Fruit fly (Drosophila melanogaster) whole organism, wandering third instar larva: Measurements from ENCODE around the gene AGO2.
A peak's percentile ranks its signal among the peaks of the same experiment; 100 is the strongest.

Experiments
- Abd-B ChIP-seq: fragments of >200 bp; optimal IDR thresholded peaks from 2 replicates; lab custom pipeline; 2017; ENCODE audit warnings: missing biosample characterization, missing genetic modification characterization
- CG32264 ChIP-seq: fragments of 200-800 bp; sonication (Bioruptor generic); optimal IDR thresholded peaks from 2 replicates; lab custom pipeline; 2016; ENCODE audit warnings: missing biosample characterization, missing genetic modification characterization
- CG9705 ChIP-seq: fragments of 200-800 bp; sonication (Bioruptor generic); optimal IDR thresholded peaks from 2 replicates; lab custom pipeline; 2018; ENCODE audit warnings: missing biosample characterization, mild to moderate bottlenecking, missing genetic modification characterization
- CrebA ChIP-seq: fragments of 200-800 bp; sonication (Bioruptor generic); optimal IDR thresholded peaks from 2 replicates; lab custom pipeline; 2016; ENCODE audit warnings: missing biosample characterization, mild to moderate bottlenecking, missing genetic modification characterization, borderline replicate concordance
- Dfd ChIP-seq: fragments of >200 bp; optimal IDR thresholded peaks from 2 replicates; lab custom pipeline; 2017; ENCODE audit warnings: missing biosample characterization, missing genetic modification characterization
- Dif ChIP-seq: fragments of 200-275, 200-300 bp; sonication (Bioruptor generic); optimal IDR thresholded peaks from 2 replicates; lab custom pipeline; 2018; ENCODE audit warnings: missing biosample characterization, missing genetic modification characterization; ENCODE audit not compliant: partially characterized antibody
- GATAd ChIP-seq: sonication (Bioruptor generic); optimal IDR thresholded peaks from 2 replicates; lab custom pipeline; 2016; ENCODE audit warnings: missing biosample characterization, missing genetic modification characterization
- HLH106 ChIP-seq: fragments of 200-800 bp; optimal IDR thresholded peaks from 3 replicates; lab custom pipeline; 2019; ENCODE audit warnings: missing biosample characterization, mild to moderate bottlenecking, missing genetic modification characterization, moderate library complexity
- Hnf4 ChIP-seq: fragments of 200-800 bp; sonication (Bioruptor generic); optimal IDR thresholded peaks from 2 replicates; lab custom pipeline; 2016; ENCODE audit warnings: missing biosample characterization, mild to moderate bottlenecking, missing genetic modification characterization
- Hr78 ChIP-seq: fragments of >200 bp; optimal IDR thresholded peaks from 2 replicates; lab custom pipeline; 2017; ENCODE audit warnings: missing biosample characterization, missing genetic modification characterization
- Mio ChIP-seq: sonication (Bioruptor generic); optimal IDR thresholded peaks from 2 replicates; lab custom pipeline; 2016; ENCODE audit warnings: missing biosample characterization, missing genetic modification characterization
- Myc ChIP-seq: fragments of >200 bp; optimal IDR thresholded peaks from 2 replicates; lab custom pipeline; 2017
- N ChIP-seq: fragments of >200 bp; optimal IDR thresholded peaks from 2 replicates; lab custom pipeline; 2018; ENCODE audit warnings: missing biosample characterization, missing external identifiers, missing genetic modification characterization
- OdsH ChIP-seq: fragments of 200-800 bp; sonication (Bioruptor generic); optimal IDR thresholded peaks from 2 replicates; lab custom pipeline; 2016; ENCODE audit warnings: missing biosample characterization, mild to moderate bottlenecking, missing genetic modification characterization
- Rel ChIP-seq, 2 experiments: fragments of 200-800 bp; sonication (Bioruptor generic) in 1 of 2; optimal IDR thresholded peaks; 2 replicates in 1 of 2; 3 replicates in 1 of 2; lab custom pipeline; 2016 to 2019; ENCODE audit warnings: mild to moderate bottlenecking in 2 of 2, missing biosample characterization in 2 of 2, missing genetic modification characterization in 2 of 2, moderate library complexity in 1 of 2
- Sp1 ChIP-seq: fragments of 200-800 bp; sonication (Bioruptor generic); optimal IDR thresholded peaks from 3 replicates; lab custom pipeline; 2019; ENCODE audit warnings: missing biosample characterization, mild to moderate bottlenecking, missing genetic modification characterization, moderate library complexity
- Vsx2 ChIP-seq: fragments of 200-300, 225-300 bp; sonication (Bioruptor generic); optimal IDR thresholded peaks from 2 replicates; lab custom pipeline; 2018; ENCODE audit warnings: missing biosample characterization, missing genetic modification characterization; ENCODE audit not compliant: partially characterized antibody
- br ChIP-seq: fragments of 200-800 bp; sonication (Bioruptor generic); optimal IDR thresholded peaks from 2 replicates; lab custom pipeline; 2016; ENCODE audit warnings: missing biosample characterization, missing genetic modification characterization
- brk ChIP-seq: fragments of 200-800 bp; sonication (Bioruptor generic); optimal IDR thresholded peaks from 2 replicates; lab custom pipeline; 2016; ENCODE audit warnings: missing biosample characterization, mild to moderate bottlenecking, missing genetic modification characterization
- dmrt93B ChIP-seq: fragments of 200-800 bp; sonication (Bioruptor generic); optimal IDR thresholded peaks from 2 replicates; lab custom pipeline; 2018; ENCODE audit warnings: missing biosample characterization, mild to moderate bottlenecking, missing genetic modification characterization
- dsf ChIP-seq: sonication (Bioruptor generic); optimal IDR thresholded peaks from 2 replicates; lab custom pipeline; 2016; ENCODE audit warnings: missing biosample characterization, missing genetic modification characterization, borderline replicate concordance
- ey ChIP-seq: fragments of 200-800 bp; sonication (Bioruptor generic); optimal IDR thresholded peaks from 2 replicates; lab custom pipeline; 2016; ENCODE audit warnings: missing biosample characterization, missing genetic modification characterization
- foxo ChIP-seq, 2 experiments: fragments of 200-800 bp; sonication (Bioruptor generic); optimal IDR thresholded peaks; 2 replicates in 1 of 2; 3 replicates in 1 of 2; lab custom pipeline; 2016 to 2017; ENCODE audit warnings: missing biosample characterization in 2 of 2, missing genetic modification characterization in 2 of 2
- fru ChIP-seq: fragments of 200-800 bp; sonication (Bioruptor generic); optimal IDR thresholded peaks from 3 replicates; lab custom pipeline; 2016; ENCODE audit warnings: missing biosample characterization, mild to moderate bottlenecking, missing genetic modification characterization
- h ChIP-seq: fragments of 200-800 bp; sonication (Bioruptor generic); optimal IDR thresholded peaks from 3 replicates; lab custom pipeline; 2016; ENCODE audit warnings: missing biosample characterization, mild to moderate bottlenecking, missing genetic modification characterization
- pan ChIP-seq: fragments of >200 bp; optimal IDR thresholded peaks from 2 replicates; lab custom pipeline; 2017
- psq ChIP-seq: fragments of 200-800 bp; sonication (Bioruptor generic); optimal IDR thresholded peaks from 3 replicates; lab custom pipeline; 2017; ENCODE audit warnings: missing biosample characterization, mild to moderate bottlenecking, missing genetic modification characterization, moderate library complexity
- rgr ChIP-seq: fragments of 200-800 bp; sonication (Bioruptor generic); optimal IDR thresholded peaks from 3 replicates; lab custom pipeline; 2016; ENCODE audit warnings: missing biosample characterization, mild to moderate bottlenecking, missing genetic modification characterization
- sage ChIP-seq: fragments of 200-800 bp; sonication (Bioruptor generic); optimal IDR thresholded peaks from 2 replicates; lab custom pipeline; 2016; ENCODE audit warnings: missing biosample characterization, mild to moderate bottlenecking, missing genetic modification characterization
- sv ChIP-seq: fragments of 200-800 bp; sonication (Bioruptor generic); optimal IDR thresholded peaks from 3 replicates; lab custom pipeline; 2016; ENCODE audit warnings: missing biosample characterization, missing genetic modification characterization
- tai ChIP-seq: sonication (Bioruptor generic); optimal IDR thresholded peaks from 2 replicates; lab custom pipeline; 2016; ENCODE audit warnings: missing biosample characterization, missing genetic modification characterization
- usp ChIP-seq: fragments of >200 bp; optimal IDR thresholded peaks from 2 replicates; lab custom pipeline; 2017; ENCODE audit warnings: missing biosample characterization, missing genetic modification characterization
- woc ChIP-seq: sonication (Bioruptor generic); optimal IDR thresholded peaks from 2 replicates; lab custom pipeline; 2016; ENCODE audit warnings: missing biosample characterization, mild to moderate bottlenecking, missing genetic modification characterization

Gene AGO2

dm6 chr3L:15527416-15527815, 26.5 kb upstream of the AGO2 start, which contains the start of gene CG42729:
Gene CG42729 (minus strand): TSS chr3L:15527516.
- TF ChIP-seq Sp1 (GFP tag; lab: Kevin White, UChicago) = no peak
- TF ChIP-seq dsf (GFP tag; lab: Kevin White, UChicago) = no peak
- TF ChIP-seq HLH106 (tag; lab: Kevin White, UChicago) = no peak
- no peak for TF ChIP-seq Myc (lab: Kevin White, UChicago)
- no peak for TF ChIP-seq rgr (GFP tag; lab: Kevin White, UChicago)

- no peak for TF ChIP-seq Dfd (GFP tag; lab: Kevin White, UChicago)
- TF ChIP-seq woc (GFP tag; lab: Kevin White, UChicago) = no peak
- no peak for TF ChIP-seq h (GFP tag; lab: Kevin White, UChicago)
- TF ChIP-seq tai (GFP tag; lab: Kevin White, UChicago) = no peak
- no peak for TF ChIP-seq Hr78
- no peak for TF ChIP-seq fru (GFP tag; lab: Kevin White, UChicago)
- no peak for TF ChIP-seq OdsH (GFP tag; lab: Kevin White, UChicago)
- no peak for TF ChIP-seq sage (GFP tag; lab: Kevin White, UChicago)
- no peak for TF ChIP-seq CG32264 (GFP tag; lab: Kevin White, UChicago)
- TF ChIP-seq GATAd (GFP tag; lab: Kevin White, UChicago) = no peak
- TF ChIP-seq Mio (GFP tag; lab: Kevin White, UChicago) = no peak
- TF ChIP-seq Hnf4 = no peak
These were observed 25.8 kb upstream of the AGO2 start, which contains the start of gene CG42728 for dm6 chr3L:15528096-15528495. Gene CG42728 (minus strand): TSS chr3L:15528196.

- TF ChIP-seq dmrt93B (no peak), pan (no peak), CrebA (GFP tag; lab: Kevin White, UChicago) (no peak), HLH106 (tag; lab: Kevin White, UChicago) (no peak), woc (GFP tag; lab: Kevin White, UChicago) (no peak), sv (GFP tag; lab: Kevin White, UChicago) (no peak), foxo (GFP tag; optimal IDR thresholded peaks at IDR 0.05; lab: Kevin White, UChicago) (no peak), Sp1 (GFP tag; lab: Kevin White, UChicago) (no peak), dsf (GFP tag; lab: Kevin White, UChicago) (no peak), Hr78 (no peak)
These were observed 24.8 kb upstream of the AGO2 start, which contains the start of gene obst-H for dm6 chr3L:15529143-15529542. Gene obst-H (minus strand): TSS chr3L:15529243.

- TF ChIP-seq Myc (lab: Kevin White, UChicago) (no peak), N (GFP tag; lab: Kevin White, UChicago) (no peak), dsf (GFP tag; lab: Kevin White, UChicago) (no peak), ey (GFP tag; lab: Kevin White, UChicago) (no peak), Hnf4 (no peak), Abd-B (GFP tag; lab: Kevin White, UChicago) (no peak)
These were observed 23.8 kb upstream of the AGO2 start for dm6 chr3L:15530071-15530470.

dm6 chr3L:15530638-15531225, 23.2 kb upstream of the AGO2 start:
- TF ChIP-seq CG9705 (GFP tag; lab: Kevin White, UChicago) (no peak), rgr (GFP tag; lab: Kevin White, UChicago) (peak; percentile 26), N (GFP tag; lab: Kevin White, UChicago) (no peak), Vsx2 (GFP tag; lab: Kevin White, UChicago) (no peak), Hr78 (no peak), Abd-B (GFP tag; lab: Kevin White, UChicago) (no peak), fru (GFP tag; lab: Kevin White, UChicago) (peak; percentile 41), Rel (GFP tag; optimal IDR thresholded peaks at IDR 0.05; lab: Kevin White, UChicago) (no peak), Rel (tag; optimal IDR thresholded peaks at IDR 0.05; lab: Kevin White, UChicago) (no peak), sage (GFP tag; lab: Kevin White, UChicago) (peak; percentile 64), Mio (GFP tag; lab: Kevin White, UChicago) (no peak), psq (GFP tag; lab: Kevin White, UChicago) (no peak), sv (GFP tag; lab: Kevin White, UChicago) (no peak), woc (GFP tag; lab: Kevin White, UChicago) (no peak), dmrt93B (no peak), usp (GFP tag; lab: Kevin White, UChicago) (no peak), dsf (GFP tag; lab: Kevin White, UChicago) (no peak), br (GFP tag; lab: Kevin White, UChicago) (peak; percentile 15), HLH106 (tag; lab: Kevin White, UChicago) (no peak), OdsH (GFP tag; lab: Kevin White, UChicago) (peak; percentile 47), brk (GFP tag; lab: Kevin White, UChicago) (peak; percentile 58), Myc (lab: Kevin White, UChicago) (no peak), CrebA (GFP tag; lab: Kevin White, UChicago) (no peak), Sp1 (GFP tag; lab: Kevin White, UChicago) (peak; percentile 50), Dfd (GFP tag; lab: Kevin White, UChicago) (no peak), pan (no peak), Hnf4 (peak; percentile 25), Dif (GFP tag; lab: Kevin White, UChicago) (no peak), h (GFP tag; lab: Kevin White, UChicago) (peak; percentile 54)
